Worm (Caenorhabditis elegans) whole organism, L4 larva: ENCODE measurements around the gene nsy-1.

Experiments
- D1046.2 ChIP-seq: fragments of 200-800 bp; sonication (Bioruptor generic); IDR thresholded peaks from 2 replicates; pipeline ENCODE4 v1.3.6; 2022; ENCODE audit warnings: missing genetic modification characterization, missing compliant biosample characterization
- F10B5.3 ChIP-seq: sonication (generic microtip); optimal IDR thresholded peaks from 2 replicates; lab custom pipeline; 2016; ENCODE audit warnings: mild to moderate bottlenecking, missing genetic modification characterization, missing compliant biosample characterization
- F37D6.2 ChIP-seq: sonication (generic microtip); optimal IDR thresholded peaks from 2 replicates; lab custom pipeline; 2016; ENCODE audit warnings: mild to moderate bottlenecking, missing genetic modification characterization, missing compliant biosample characterization
- R02D3.7 ChIP-seq: fragments of 150-350 bp; sonication (generic microtip); optimal IDR thresholded peaks from 3 replicates; lab custom pipeline; 2014; ENCODE audit warnings: missing biosample characterization, missing genetic modification characterization
- T20F7.1 ChIP-seq: fragments of 200-800 bp; sonication (Bioruptor generic); optimal IDR thresholded peaks from 2 replicates; lab custom pipeline; 2018; ENCODE audit warnings: mild to moderate bottlenecking, missing genetic modification characterization, missing compliant biosample characterization
- Y48G9A.11 ChIP-seq: fragments of 200-800 bp; sonication (Bioruptor generic); IDR thresholded peaks from 2 replicates; pipeline ENCODE4 v1.3.6; 2022; ENCODE audit warnings: missing genetic modification reagents, missing genetic modification characterization, missing compliant biosample characterization
- ZK546.5 ChIP-seq, 2 experiments: sonication (generic microtip); optimal IDR thresholded peaks; 2 replicates each; lab custom pipeline; 2017; ENCODE audit warnings: missing biosample characterization in 2 of 2, missing genetic modification characterization in 2 of 2
- aha-1 ChIP-seq: fragments of 150-350 bp; peaks from one replicate; lab custom pipeline; 2014; ENCODE audit warnings: missing biosample characterization, missing genetic modification characterization
- aly-2 ChIP-seq: sonication (generic microtip); optimal IDR thresholded peaks from 2 replicates; lab custom pipeline; 2018; ENCODE audit warnings: missing biosample characterization, missing genetic modification characterization
- ama-1 ChIP-seq: fragments of 150-350 bp; optimal IDR thresholded peaks from 2 replicates; lab custom pipeline; 2014; ENCODE audit warnings: inconsistent platforms, mixed read lengths
- ceh-28 ChIP-seq: fragments of 150-350 bp; optimal IDR thresholded peaks from 2 replicates; lab custom pipeline; 2014; ENCODE audit warnings: missing biosample characterization, missing genetic modification reagents, missing genetic modification characterization
- ceh-32 ChIP-seq: sonication (generic microtip); optimal IDR thresholded peaks from 2 replicates; lab custom pipeline; 2016; ENCODE audit warnings: mild to moderate bottlenecking, missing genetic modification characterization, missing compliant biosample characterization; ENCODE audit not compliant: poor library complexity
- ceh-62 ChIP-seq: sonication (generic microtip); optimal IDR thresholded peaks from 2 replicates; lab custom pipeline; 2017; ENCODE audit warnings: missing biosample characterization, missing genetic modification characterization
- ces-1 ChIP-seq: fragments of 150-350 bp; sonication (generic microtip); optimal IDR thresholded peaks from 4 replicates; lab custom pipeline; 2014; ENCODE audit warnings: missing biosample characterization, missing genetic modification reagents, missing genetic modification characterization
- ctbp-1 ChIP-seq: fragments of 200-800 bp; sonication (Bioruptor generic); IDR thresholded peaks from 2 replicates; pipeline ENCODE4 v1.3.6; 2022; ENCODE audit warnings: missing genetic modification reagents, missing genetic modification characterization, missing compliant biosample characterization
- daf-12 ChIP-seq: fragments of 150-350 bp; optimal IDR thresholded peaks from 2 replicates; lab custom pipeline; 2014; ENCODE audit warnings: missing biosample characterization, missing genetic modification reagents, missing genetic modification characterization
- daf-8 ChIP-seq: fragments of 200-800 bp; sonication (Bioruptor generic); IDR thresholded peaks from 2 replicates; pipeline ENCODE4 v1.3.6; 2022; ENCODE audit warnings: missing genetic modification characterization, missing compliant biosample characterization
- dmd-6 ChIP-seq: fragments of 200-800 bp; sonication (Bioruptor generic); IDR thresholded peaks from 2 replicates; pipeline ENCODE4 v1.3.6; 2022; ENCODE audit warnings: missing genetic modification reagents, missing genetic modification characterization, missing compliant biosample characterization
- dpl-1 ChIP-seq: fragments of 150-350 bp; optimal IDR thresholded peaks from 2 replicates; lab custom pipeline; 2014; ENCODE audit warnings: missing biosample characterization, missing genetic modification reagents, missing genetic modification characterization
- dve-1 ChIP-seq: sonication (generic microtip); optimal IDR thresholded peaks from 2 replicates; lab custom pipeline; 2017; ENCODE audit warnings: antibody characterized with exemption, mild to moderate bottlenecking, missing genetic modification characterization, missing compliant biosample characterization; ENCODE audit not compliant: insufficient read depth
- egl-27 ChIP-seq: sonication (generic microtip); optimal IDR thresholded peaks from 3 replicates; lab custom pipeline; 2017; ENCODE audit warnings: missing biosample characterization, missing genetic modification reagents, missing genetic modification characterization
- egl-43 ChIP-seq: fragments of 200-800 bp; sonication (Bioruptor generic); IDR thresholded peaks from 2 replicates; pipeline ENCODE4 v1.3.6; 2022; ENCODE audit warnings: missing genetic modification reagents, missing genetic modification characterization, missing compliant biosample characterization
- fos-1 ChIP-seq: fragments of 150-350 bp; optimal IDR thresholded peaks from 2 replicates; lab custom pipeline; 2014; ENCODE audit warnings: missing biosample characterization, missing genetic modification characterization
- hmg-1.1 ChIP-seq: fragments of 200-800 bp; sonication (Bioruptor generic); IDR thresholded peaks from 2 replicates; pipeline ENCODE4 v1.3.6; 2022; ENCODE audit warnings: missing genetic modification reagents, missing genetic modification characterization, missing compliant biosample characterization
- lim-7 ChIP-seq: fragments of 200-800 bp; sonication (Bioruptor generic); IDR thresholded peaks from 2 replicates; pipeline ENCODE4 v1.3.6; 2022; ENCODE audit warnings: missing genetic modification characterization, missing compliant biosample characterization
- lin-15B ChIP-seq: fragments of 150-350 bp; sonication (generic microtip); optimal IDR thresholded peaks from 3 replicates; lab custom pipeline; 2014; ENCODE audit warnings: missing biosample characterization, missing genetic modification characterization
- lin-38 ChIP-seq: fragments of 200-800 bp; sonication (Bioruptor generic); IDR thresholded peaks from 2 replicates; pipeline ENCODE4 v1.3.6; 2022; ENCODE audit warnings: missing genetic modification reagents, missing genetic modification characterization, missing compliant biosample characterization
- lsy-2 ChIP-seq, 2 experiments: fragments of 150-350 bp in 1 of 2; sonication (generic microtip) in 1 of 2; optimal IDR thresholded peaks; 2 replicates each; lab custom pipeline; 2014 to 2017; ENCODE audit warnings: missing biosample characterization in 2 of 2, missing genetic modification characterization in 2 of 2
- madf-9 ChIP-seq: fragments of 200-800 bp; sonication (Bioruptor generic); conservative IDR thresholded peaks from 2 replicates; pipeline ENCODE4 v1.3.6; 2022; ENCODE audit warnings: missing genetic modification reagents, missing genetic modification characterization, missing compliant biosample characterization
- mep-1 ChIP-seq: fragments of 150-350 bp; sonication (generic microtip); optimal IDR thresholded peaks from 3 replicates; lab custom pipeline; 2014; ENCODE audit warnings: missing biosample characterization, missing genetic modification characterization
- mxl-2 ChIP-seq: fragments of 200-800 bp; sonication (Bioruptor generic); conservative IDR thresholded peaks from 2 replicates; pipeline ENCODE4 v1.3.6; 2022; ENCODE audit warnings: missing genetic modification reagents, missing genetic modification characterization, missing compliant biosample characterization
- nhr-11 ChIP-seq: fragments of 150-350 bp; optimal IDR thresholded peaks from 2 replicates; lab custom pipeline; 2014; ENCODE audit warnings: missing biosample characterization, missing genetic modification characterization
- nhr-111 ChIP-seq: fragments of 200-800 bp; sonication (Bioruptor generic); optimal IDR thresholded peaks from 2 replicates; lab custom pipeline; 2018; ENCODE audit warnings: mild to moderate bottlenecking, missing genetic modification characterization, missing compliant biosample characterization
- nhr-25 ChIP-seq: sonication (generic microtip); optimal IDR thresholded peaks from 2 replicates; lab custom pipeline; 2017; ENCODE audit warnings: missing genetic modification characterization, mild to moderate bottlenecking, missing compliant biosample characterization, antibody characterized with exemption, moderate library complexity, borderline replicate concordance; ENCODE audit not compliant: insufficient read depth
- nhr-48 ChIP-seq: sonication (generic microtip); optimal IDR thresholded peaks from 2 replicates; lab custom pipeline; 2016; ENCODE audit warnings: mild to moderate bottlenecking, missing genetic modification characterization, missing compliant biosample characterization
- nhr-6 ChIP-seq: fragments of 150-350 bp; optimal IDR thresholded peaks from 2 replicates; lab custom pipeline; 2014; ENCODE audit warnings: missing biosample characterization, missing genetic modification characterization
- nhr-77 ChIP-seq: fragments of 150-350 bp; optimal IDR thresholded peaks from 2 replicates; lab custom pipeline; 2014; ENCODE audit warnings: missing biosample characterization, missing genetic modification characterization
- php-3 ChIP-seq: fragments of 200-800 bp; sonication (Bioruptor generic); IDR thresholded peaks from 2 replicates; pipeline ENCODE4 v1.3.6; 2022; ENCODE audit warnings: missing genetic modification reagents, missing genetic modification characterization, missing compliant biosample characterization
- pqm-1 ChIP-seq: sonication (generic microtip); optimal IDR thresholded peaks from 2 replicates; lab custom pipeline; 2017; ENCODE audit warnings: missing biosample characterization, missing genetic modification characterization
- saeg-2 ChIP-seq: fragments of 200-800 bp; sonication (Bioruptor generic); IDR thresholded peaks from 2 replicates; pipeline ENCODE4 v1.3.6; 2022; ENCODE audit warnings: missing genetic modification reagents, missing genetic modification characterization, missing compliant biosample characterization
- spr-3 ChIP-seq: fragments of 200-800 bp; sonication (Bioruptor generic); optimal IDR thresholded peaks from 2 replicates; lab custom pipeline; 2018; ENCODE audit warnings: mild to moderate bottlenecking, missing genetic modification characterization, missing compliant biosample characterization
- tra-1 ChIP-seq: fragments of 200-800 bp; sonication (Bioruptor generic); IDR thresholded peaks from 2 replicates; pipeline ENCODE4 v1.3.6; 2022; ENCODE audit warnings: missing genetic modification reagents, missing genetic modification characterization, missing compliant biosample characterization
- unc-39 ChIP-seq: sonication (generic microtip); optimal IDR thresholded peaks from 2 replicates; lab custom pipeline; 2017; ENCODE audit warnings: missing biosample characterization, missing genetic modification characterization
- zip-11 ChIP-seq: fragments of 200-800 bp; sonication (Bioruptor generic); IDR thresholded peaks from 2 replicates; pipeline ENCODE4 v1.3.6; 2022; ENCODE audit warnings: missing genetic modification characterization, missing compliant biosample characterization
- ztf-7 ChIP-seq: fragments of 150-350 bp; optimal IDR thresholded peaks from 2 replicates; lab custom pipeline; 2014; ENCODE audit warnings: missing biosample characterization, missing genetic modification characterization

The nsy-1 gene

DNA sequence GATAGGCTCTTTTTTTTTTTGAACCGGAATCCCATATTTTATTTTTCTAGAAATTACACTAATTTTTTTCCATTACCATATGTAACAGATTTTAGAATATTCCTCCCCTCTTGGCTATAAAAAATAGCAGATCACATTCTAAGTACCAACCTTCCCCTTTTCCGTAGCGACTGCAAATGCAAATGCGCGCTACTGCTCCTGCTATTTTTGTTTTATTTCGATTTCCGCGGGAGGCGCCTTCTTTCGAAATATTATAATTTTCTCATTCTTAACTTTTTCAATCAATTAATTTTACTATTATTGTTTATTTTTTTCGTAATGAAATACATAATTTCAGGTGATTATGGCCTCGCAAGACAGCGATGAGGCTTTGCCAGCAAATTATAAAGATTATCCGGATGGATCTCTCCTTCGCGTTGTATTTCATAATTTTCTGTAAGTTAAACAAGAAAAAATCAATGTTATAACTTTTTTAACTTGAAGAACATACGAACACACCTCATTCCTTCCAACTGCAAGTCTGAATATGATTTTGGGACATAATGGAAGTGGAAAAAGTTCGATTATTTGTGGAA lies 39.3 kb downstream of the nsy-1 start, which contains the start of gene smc-5 (continued):
- TF ChIP-seq nhr-6 (peak; percentile 56), nhr-77 (tag; lab: Kevin White, UChicago) (peak; percentile 83), saeg-2 (GFP tag; lab: Robert Waterston, UW) (no peak), F10B5.3 (tag; lab: Kevin White, UChicago) (no peak), lim-7 (GFP tag; lab: Robert Waterston, UW) (no peak), hmg-1.1 (GFP tag; lab: Robert Waterston, UW) (peak; percentile 47; the same call in 1 of the 2 replicates), ZK546.5 (tag; optimal IDR thresholded peaks at IDR 0.05; lab: Kevin White, UChicago) (no peak), R02D3.7 (no peak), lin-15B (tag; lab: Kevin White, UChicago) (no peak), aly-2 (tag; lab: Kevin White, UChicago) (no peak), mep-1 (no peak), zip-11 (GFP tag; lab: Robert Waterston, UW) (no peak), pqm-1 (tag; lab: Kevin White, UChicago) (no peak), daf-12 (tag; lab: Kevin White, UChicago) (no peak), nhr-48 (tag; lab: Kevin White, UChicago) (no peak), ces-1 (GFP tag; lab: Kevin White, UChicago) (no peak), ama-1 (lab: Kevin White, UChicago) (no peak), unc-39 (tag; lab: Kevin White, UChicago) (no peak), dpl-1 (GFP tag; lab: Kevin White, UChicago) (peak; percentile 84), F37D6.2 (peak; percentile 11), fos-1 (no peak), egl-27 (tag; lab: Kevin White, UChicago) (no peak)
- TF ChIP-seq, all 104 proteins: peak for 18

DNA sequence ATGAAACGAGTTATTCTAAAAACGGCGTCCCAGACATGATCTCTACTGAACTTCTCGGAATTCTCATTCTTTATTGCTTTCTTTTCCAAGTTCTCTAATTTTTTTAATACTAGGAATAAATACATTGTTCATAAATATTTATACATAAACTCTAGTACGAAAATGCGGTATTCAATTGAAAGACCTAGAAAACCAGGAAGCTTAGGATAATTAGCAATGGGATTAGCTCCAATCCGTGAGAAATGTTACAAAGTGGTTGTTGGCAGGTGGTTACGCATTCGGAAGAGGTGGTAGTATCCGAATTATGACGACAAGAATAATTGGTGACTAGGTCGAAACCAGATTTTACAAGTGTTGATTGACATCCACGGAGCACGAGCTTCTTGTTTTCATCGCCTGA lies 44.4 kb downstream of the nsy-1 start:
- TF ChIP-seq lin-15B (tag; lab: Kevin White, UChicago) (no peak), ceh-62 (tag; lab: Kevin White, UChicago) (no peak), Y48G9A.11 (GFP tag; lab: Robert Waterston, UW) (no peak), nhr-11 (no peak)

DNA sequence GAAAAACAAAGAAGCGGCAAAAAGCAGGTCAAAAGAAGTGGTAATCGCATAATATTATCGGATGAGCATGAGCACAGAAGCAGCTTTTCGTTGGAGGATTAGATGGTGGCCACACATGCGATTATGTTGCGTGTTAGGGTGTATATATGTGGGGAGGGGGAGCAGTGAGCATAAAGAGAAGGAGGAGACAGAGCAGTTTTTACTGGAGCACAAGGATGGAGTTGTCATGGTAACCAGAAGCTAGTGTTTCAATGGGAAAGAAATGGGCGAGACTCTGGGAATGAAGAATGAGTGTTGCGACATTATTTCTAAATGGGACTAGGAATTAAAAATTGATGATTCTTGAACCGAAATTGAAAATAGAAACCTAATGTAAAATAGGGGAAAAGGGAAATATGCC lies 45.4 kb downstream of the nsy-1 start, which contains the start of gene C27A2.8:
TSS of gene C27A2.8 (minus strand) at position 117 of the 400 bp plus-strand sequence.
- no peak for TF ChIP-seq mxl-2
- no peak for TF ChIP-seq madf-9 (GFP tag; lab: Robert Waterston, UW)
- TF ChIP-seq lin-38 (GFP tag; lab: Robert Waterston, UW): no peak
- TF ChIP-seq D1046.2 (GFP tag; lab: Robert Waterston, UW): no peak

- TF ChIP-seq nhr-25 (tag; lab: Kevin White, UChicago) (no peak), aha-1 (tag; lab: Kevin White, UChicago) (peak; percentile 14)
- TF ChIP-seq, all 104 proteins: peak for 1
Measured at ce11 chrII:5069525-5069924, 47.0 kb downstream of the nsy-1 start, which contains the start of gene idpb-2. Gene idpb-2, minus strand, starts transcription at chrII:5069625.

DNA sequence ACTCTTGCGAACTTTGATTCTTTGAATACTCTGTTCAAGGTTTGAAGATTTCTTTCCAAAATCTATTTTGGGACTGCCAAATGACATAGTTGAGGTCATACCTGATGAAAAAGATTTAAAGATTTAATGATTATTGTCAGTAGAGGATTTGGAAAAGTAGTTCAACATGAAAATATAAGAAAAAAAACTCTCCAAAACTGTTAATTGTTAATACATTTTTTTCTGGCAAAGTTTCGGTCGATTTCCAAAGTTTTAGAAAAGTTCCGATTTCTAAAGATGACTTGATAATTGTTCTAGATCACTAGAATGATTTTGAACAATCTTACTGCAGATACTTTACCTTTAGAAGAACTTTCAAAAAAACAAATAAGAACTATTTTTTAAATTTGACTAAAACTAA lies 48.7 kb downstream of the nsy-1 start, which contains the start of gene C27A2.7:
TSS of gene C27A2.7 (minus strand) at position 101 of the 400 bp plus-strand sequence.
- TF ChIP-seq daf-12 (tag; lab: Kevin White, UChicago) (no peak), nhr-111 (GFP tag; lab: Kevin White, UChicago) (no peak), daf-8 (GFP tag; lab: Robert Waterston, UW) (no peak), F10B5.3 (tag; lab: Kevin White, UChicago) (no peak), ceh-62 (tag; lab: Kevin White, UChicago) (no peak), T20F7.1 (no peak), ceh-28 (tag; lab: Kevin White, UChicago) (no peak), dve-1 (no peak), aly-2 (tag; lab: Kevin White, UChicago) (no peak), tra-1 (GFP tag; lab: Robert Waterston, UW) (no peak), lsy-2 (tag; optimal IDR thresholded peaks at IDR 0.05; lab: Kevin White, UChicago) (no peak), ceh-32 (tag; lab: Kevin White, UChicago) (no peak), spr-3 (GFP tag; lab: Kevin White, UChicago) (no peak), ctbp-1 (GFP tag; lab: Robert Waterston, UW) (no peak), dmd-6 (GFP tag; lab: Robert Waterston, UW) (no peak), egl-43 (GFP tag; lab: Robert Waterston, UW) (no peak), php-3 (GFP tag; lab: Robert Waterston, UW) (no peak), ztf-7 (tag; lab: Kevin White, UChicago) (no peak), R02D3.7 (no peak)
